Fruit fly (Drosophila melanogaster) whole organism, pupa: ENCODE results near the gene Cp7Fc.

Experiments used
- CG10348 ChIP-seq: fragments of 200-800 bp; sonication (Bioruptor generic); IDR thresholded peaks from 2 replicates; pipeline ENCODE4 v1.3.6; 2022; ENCODE audit warnings: missing biosample characterization, missing genetic modification characterization
- CG12605 ChIP-seq: fragments of 200-800 bp; sonication (Bioruptor generic); IDR thresholded peaks from 2 replicates; pipeline ENCODE4 v1.3.6; 2022; ENCODE audit warnings: missing biosample characterization, missing genetic modification characterization
- CG13204 ChIP-seq: fragments of 200-800 bp; sonication (Bioruptor generic); optimal IDR thresholded peaks from 2 replicates; lab custom pipeline; 2018; ENCODE audit warnings: missing biosample characterization, mild to moderate bottlenecking, missing genetic modification characterization, moderate library complexity
- CG14655 ChIP-seq: fragments of 200-800 bp; sonication (Bioruptor generic); optimal IDR thresholded peaks from 3 replicates; lab custom pipeline; 2017; ENCODE audit warnings: mild to moderate bottlenecking, missing biosample characterization, missing genetic modification reagents, missing genetic modification characterization
- CG15710 ChIP-seq: fragments of 200-800 bp; sonication (Bioruptor generic); optimal IDR thresholded peaks from 2 replicates; lab custom pipeline; 2018; ENCODE audit warnings: missing biosample characterization, mild to moderate bottlenecking, missing genetic modification characterization, moderate library complexity
- CG17806 ChIP-seq: fragments of 200-800 bp; sonication (Bioruptor generic); optimal IDR thresholded peaks from 2 replicates; lab custom pipeline; 2018; ENCODE audit warnings: missing biosample characterization, mild to moderate bottlenecking, missing genetic modification characterization, moderate library complexity
- CG32121 ChIP-seq: fragments of 200-800 bp; sonication (Bioruptor generic); IDR thresholded peaks from 2 replicates; pipeline ENCODE4 v1.3.6; 2022; ENCODE audit warnings: missing biosample characterization, missing genetic modification characterization
- CG34367 ChIP-seq: fragments of 200-800 bp; sonication (Bioruptor generic); optimal IDR thresholded peaks from 2 replicates; lab custom pipeline; 2018; ENCODE audit warnings: missing biosample characterization, mild to moderate bottlenecking, missing genetic modification characterization
- CG4496 ChIP-seq: fragments of 200-800 bp; sonication (Bioruptor generic); IDR thresholded peaks from 3 replicates; pipeline ENCODE4 v1.3.6; 2022; ENCODE audit warnings: missing biosample characterization, missing genetic modification characterization
- CG8159 ChIP-seq: fragments of 200-800 bp; sonication (Bioruptor generic); optimal IDR thresholded peaks from 3 replicates; lab custom pipeline; 2018; ENCODE audit warnings: missing biosample characterization, mild to moderate bottlenecking, missing genetic modification characterization, moderate library complexity
- CG8301 ChIP-seq: fragments of 200-800 bp; sonication (Bioruptor generic); optimal IDR thresholded peaks from 2 replicates; lab custom pipeline; 2018; ENCODE audit warnings: missing biosample characterization, mild to moderate bottlenecking, missing genetic modification characterization
- CG9948 ChIP-seq: fragments of 200-800 bp; sonication (Bioruptor generic); optimal IDR thresholded peaks from 2 replicates; lab custom pipeline; 2018; ENCODE audit warnings: missing biosample characterization, mild to moderate bottlenecking, missing genetic modification characterization, moderate library complexity
- D1 ChIP-seq: fragments of 200-800 bp; sonication (Bioruptor generic); optimal IDR thresholded peaks from 2 replicates; lab custom pipeline; 2018; ENCODE audit warnings: missing biosample characterization, mild to moderate bottlenecking, missing genetic modification characterization, moderate library complexity
- EcR ChIP-seq: fragments of 200-800 bp; sonication (Bioruptor generic); optimal IDR thresholded peaks from 3 replicates; lab custom pipeline; 2019; ENCODE audit warnings: missing biosample characterization, missing genetic modification characterization, mild to moderate bottlenecking, moderate library complexity, missing genetic modification reagents
- Ets98B ChIP-seq: fragments of 200-800 bp; sonication (Bioruptor generic); IDR thresholded peaks from 2 replicates; pipeline ENCODE4 v1.3.6; 2022; ENCODE audit warnings: missing biosample characterization, missing genetic modification characterization
- Pif1A ChIP-seq: fragments of 200-800 bp; sonication (Bioruptor generic); optimal IDR thresholded peaks from 3 replicates; lab custom pipeline; 2016; ENCODE audit warnings: missing biosample characterization, missing genetic modification characterization
- Pif1B ChIP-seq: fragments of 200-800 bp; sonication (Bioruptor generic); optimal IDR thresholded peaks from 3 replicates; lab custom pipeline; 2016; ENCODE audit warnings: missing biosample characterization, missing genetic modification characterization
- Snoo ChIP-seq: fragments of 200-800 bp; sonication (Bioruptor generic); optimal IDR thresholded peaks from 3 replicates; lab custom pipeline; 2017; ENCODE audit warnings: missing biosample characterization, mild to moderate bottlenecking, missing genetic modification characterization, inconsistent platforms
- fd96Ca ChIP-seq: fragments of 200-800 bp; sonication (Bioruptor generic); IDR thresholded peaks from 3 replicates; pipeline ENCODE4 v1.3.6; 2022; ENCODE audit warnings: missing biosample characterization, missing genetic modification characterization
- gl ChIP-seq: fragments of 200-800 bp; sonication (Bioruptor generic); optimal IDR thresholded peaks from 2 replicates; lab custom pipeline; 2018; ENCODE audit warnings: missing biosample characterization, mild to moderate bottlenecking, missing genetic modification characterization
- rn ChIP-seq: fragments of 200-800 bp; sonication (Bioruptor generic); IDR thresholded peaks from 2 replicates; pipeline ENCODE4 v1.3.6; 2022; ENCODE audit warnings: missing biosample characterization, missing genetic modification characterization

The Cp7Fc gene

dm6 chrX:8461147-8461546, 15.8 kb upstream of the Cp7Fc start, which contains the start of gene Es2:
Gene Es2, plus strand, starts transcription at chrX:8461479.
- no peak for TF ChIP-seq CG14655
- no peak for TF ChIP-seq CG10348 (GFP tag; lab: Robert Waterston, UW)
- TF ChIP-seq gl (tag; lab: Kevin White, UChicago) = no peak
- peak; percentile 1 for TF ChIP-seq D1 (tag; lab: Kevin White, UChicago)
- TF ChIP-seq CG4496 (GFP tag; lab: Robert Waterston, UW) = no peak
- TF ChIP-seq CG34367 (tag; lab: Kevin White, UChicago) = no peak
- TF ChIP-seq CG13204 (GFP tag; lab: Kevin White, UChicago) = no peak
- no peak for TF ChIP-seq fd96Ca
- TF ChIP-seq EcR (GFP tag; lab: Kevin White, UChicago) = no peak

DNA sequence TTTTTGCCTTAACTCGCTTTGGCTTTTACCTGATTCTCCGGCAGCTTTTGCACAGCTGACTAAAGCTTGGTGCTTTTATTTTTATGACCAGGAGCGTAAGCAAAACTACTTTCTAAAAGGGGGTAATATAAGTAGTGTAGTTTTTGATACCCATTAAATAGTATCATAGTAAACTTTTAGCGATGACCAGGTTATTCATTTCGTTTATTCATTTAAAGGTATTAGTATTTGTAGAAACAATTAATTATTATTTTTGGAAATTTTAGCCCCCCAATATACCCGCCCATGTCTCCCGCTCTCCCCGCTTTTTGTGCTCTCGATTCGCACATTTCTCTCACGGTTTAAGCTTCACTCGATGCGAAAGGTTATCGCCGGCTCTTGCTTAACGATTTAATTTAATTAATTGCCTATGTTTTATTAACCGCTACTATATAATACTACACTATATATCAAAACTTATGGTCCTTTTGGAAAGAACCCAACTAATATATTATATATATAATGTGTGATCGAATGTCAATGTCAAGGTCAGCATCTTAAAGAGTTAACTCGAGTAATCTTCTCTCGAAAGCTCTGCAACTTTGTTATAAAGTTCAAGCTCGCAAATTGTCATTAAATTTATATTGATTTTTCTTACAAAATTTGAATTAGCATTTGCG, 12.4 kb upstream of the Cp7Fc start, which contains the start of gene Sptr:
Sptr (minus strand) TSS at position 61 of the 659 bp plus-strand sequence.
- TF ChIP-seq CG14655 (peak; percentile 91), CG15710 (peak; percentile 94), rn (GFP tag; lab: Robert Waterston, UW) (peak; percentile 72), Ets98B (GFP tag; lab: Robert Waterston, UW) (peak; percentile 95), CG8159 (peak; percentile 95), fd96Ca (peak; percentile 89), D1 (tag; lab: Kevin White, UChicago) (peak; percentile 80), Pif1A (GFP tag; lab: Kevin White, UChicago) (peak; percentile 93), CG10348 (GFP tag; lab: Robert Waterston, UW) (no peak), EcR (GFP tag; lab: Kevin White, UChicago) (peak; percentile 64), CG4496 (GFP tag; lab: Robert Waterston, UW) (peak; percentile 96), CG13204 (GFP tag; lab: Kevin White, UChicago) (peak; percentile 85), CG32121 (GFP tag; lab: Robert Waterston, UW) (peak; percentile 93), CG9948 (tag; lab: Kevin White, UChicago) (peak; percentile 91), CG12605 (GFP tag; lab: Robert Waterston, UW) (peak; percentile 92), Snoo (tag; lab: Kevin White, UChicago) (peak; percentile 92), CG17806 (tag; lab: Kevin White, UChicago) (peak; percentile 92), CG8301 (tag; lab: Kevin White, UChicago) (peak; percentile 91), Pif1B (GFP tag; lab: Kevin White, UChicago) (peak; percentile 93), CG34367 (tag; lab: Kevin White, UChicago) (peak; percentile 92), gl (tag; lab: Kevin White, UChicago) (peak; percentile 83)

DNA sequence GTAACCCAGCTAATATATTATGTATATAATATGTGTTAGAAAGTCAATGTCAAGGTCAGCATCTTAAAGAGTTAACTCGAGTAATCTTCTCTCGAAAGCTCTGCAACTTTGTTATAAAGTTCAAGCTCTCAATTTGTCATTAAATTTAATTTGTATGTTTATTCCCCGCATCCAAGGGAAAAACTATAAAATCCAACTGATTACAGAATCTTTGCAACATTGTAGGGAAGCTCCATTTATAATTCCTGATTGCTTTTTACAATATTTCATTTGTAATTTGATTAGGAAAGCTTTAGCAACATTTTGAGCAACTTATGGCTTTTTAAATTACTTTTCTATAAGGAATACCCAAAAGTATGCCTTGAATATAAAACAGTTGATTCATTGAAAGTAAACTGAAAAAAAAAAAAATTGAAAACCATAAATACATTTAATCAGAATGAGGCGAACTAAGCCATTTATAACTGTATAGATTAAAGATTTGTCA, 10.1 kb upstream of the Cp7Fc start:
- TF ChIP-seq CG12605 (GFP tag; lab: Robert Waterston, UW) = no peak
- TF ChIP-seq CG13204 (GFP tag; lab: Kevin White, UChicago) = no peak
- TF ChIP-seq gl (tag; lab: Kevin White, UChicago) = no peak
- TF ChIP-seq Ets98B (GFP tag; lab: Robert Waterston, UW) = no peak
- TF ChIP-seq rn (GFP tag; lab: Robert Waterston, UW) = no peak

DNA sequence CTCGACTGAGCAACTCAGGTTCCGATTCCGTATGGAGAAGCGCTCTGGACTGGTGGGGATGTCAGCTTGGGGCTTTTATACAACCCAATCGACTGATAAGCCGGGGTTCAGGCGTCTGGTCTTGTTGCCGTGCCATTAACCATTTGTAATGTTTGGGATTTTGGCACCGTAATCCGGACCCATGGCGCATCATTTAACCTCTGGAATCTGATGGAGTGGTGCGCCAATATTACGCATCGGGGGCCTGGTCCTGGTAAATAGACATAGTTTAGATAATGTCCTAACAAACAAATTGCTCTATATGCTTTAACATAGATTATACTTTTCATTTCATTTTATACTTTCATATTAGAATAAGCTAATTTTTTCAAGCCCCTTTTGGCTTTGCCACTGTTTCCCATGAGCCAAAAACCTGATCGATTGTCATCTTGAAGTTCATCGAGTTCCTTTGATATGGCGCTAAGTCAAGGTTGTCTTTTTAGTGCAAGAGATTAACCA, 7.9 kb upstream of the Cp7Fc start, which contains the start of gene CG12116:
CG12116 (minus strand) TSS at position 51 of the 498 bp plus-strand sequence.
- TF ChIP-seq Snoo (tag; lab: Kevin White, UChicago) (no peak), CG17806 (tag; lab: Kevin White, UChicago) (no peak), gl (tag; lab: Kevin White, UChicago) (no peak), Pif1A (GFP tag; lab: Kevin White, UChicago) (no peak), Ets98B (GFP tag; lab: Robert Waterston, UW) (no peak), CG14655 (no peak)

dm6 chrX:8469606-8470005, 7.3 kb upstream of the Cp7Fc start:
- TF ChIP-seq CG13204 (GFP tag; lab: Kevin White, UChicago) = no peak
- TF ChIP-seq CG9948 (tag; lab: Kevin White, UChicago) = no peak
- no peak for TF ChIP-seq EcR (GFP tag; lab: Kevin White, UChicago)
- TF ChIP-seq CG17806 (tag; lab: Kevin White, UChicago) = no peak
- TF ChIP-seq fd96Ca = no peak
- no peak for TF ChIP-seq Pif1A (GFP tag; lab: Kevin White, UChicago)
- no peak for TF ChIP-seq Pif1B (GFP tag; lab: Kevin White, UChicago)
- TF ChIP-seq CG4496 (GFP tag; lab: Robert Waterston, UW) = no peak
- no peak for TF ChIP-seq CG32121 (GFP tag; lab: Robert Waterston, UW)
- TF ChIP-seq CG8301 (tag; lab: Kevin White, UChicago) = no peak
- no peak for TF ChIP-seq CG10348 (GFP tag; lab: Robert Waterston, UW)
- no peak for TF ChIP-seq Snoo (tag; lab: Kevin White, UChicago)
- no peak for TF ChIP-seq Ets98B (GFP tag; lab: Robert Waterston, UW)
- no peak for TF ChIP-seq CG14655
- TF ChIP-seq CG12605 (GFP tag; lab: Robert Waterston, UW) = no peak
- no peak for TF ChIP-seq CG34367 (tag; lab: Kevin White, UChicago)

DNA sequence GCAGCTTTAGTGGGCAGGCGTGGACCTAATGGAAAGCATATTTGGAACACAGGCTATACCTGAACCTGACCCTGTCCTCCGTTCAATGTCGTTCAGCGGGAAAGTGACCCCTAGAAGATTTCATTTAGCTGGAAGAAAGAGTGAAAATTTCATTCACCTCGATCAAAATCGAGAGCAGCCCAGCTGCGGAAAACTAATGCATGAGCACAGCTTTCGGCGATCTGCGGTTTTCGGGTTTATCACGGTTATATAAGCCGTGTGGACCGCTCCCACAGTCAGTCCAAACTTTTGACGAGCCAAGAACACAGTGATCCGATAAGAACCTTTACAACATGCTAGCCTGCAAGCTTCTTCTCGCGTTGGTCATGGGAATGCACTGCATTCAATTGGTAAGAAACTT, 6.3 kb upstream of the Cp7Fc start, which contains the start of gene Cp7Fa:
Cp7Fa (plus strand) TSS at position 301 of the 400 bp plus-strand sequence.
- TF ChIP-seq CG9948 (tag; lab: Kevin White, UChicago) (no peak), CG14655 (no peak), EcR (GFP tag; lab: Kevin White, UChicago) (no peak), CG12605 (GFP tag; lab: Robert Waterston, UW) (no peak), fd96Ca (no peak), Ets98B (GFP tag; lab: Robert Waterston, UW) (no peak)
- TF ChIP-seq, all 21 proteins: peak for 0
